Worm (Caenorhabditis elegans) whole organism, young adult: ENCODE measurements around the gene ifas-1.

Experiments used
- B0019.2 ChIP-seq: fragments of 200-800 bp; sonication (Bioruptor generic); conservative IDR thresholded peaks from 2 replicates; pipeline ENCODE4 v1.3.6; 2022; ENCODE audit warnings: missing genetic modification reagents, missing genetic modification characterization, missing compliant biosample characterization
- B0336.3 ChIP-seq: fragments of 200-800 bp; sonication (Bioruptor generic); IDR thresholded peaks from 2 replicates; pipeline ENCODE4 v1.3.6; 2022; ENCODE audit warnings: missing genetic modification characterization, missing compliant biosample characterization
- C17E4.6 ChIP-seq: fragments of 200-800 bp; sonication (Bioruptor generic); IDR thresholded peaks from 2 replicates; pipeline ENCODE4 v1.3.6; 2022; ENCODE audit warnings: missing genetic modification reagents, missing genetic modification characterization, missing compliant biosample characterization
- F22D6.2 ChIP-seq: sonication (generic microtip); optimal IDR thresholded peaks from 2 replicates; lab custom pipeline; 2016; ENCODE audit warnings: mild to moderate bottlenecking, missing genetic modification characterization, missing compliant biosample characterization
- F23B12.7 ChIP-seq: sonication (generic microtip); optimal IDR thresholded peaks from 2 replicates; lab custom pipeline; 2017; ENCODE audit warnings: missing genetic modification characterization, mild to moderate bottlenecking, missing compliant biosample characterization, antibody characterized with exemption, moderate library complexity; ENCODE audit not compliant: insufficient read depth
- F52B5.7 ChIP-seq: sonication (generic microtip); optimal IDR thresholded peaks from 2 replicates; lab custom pipeline; 2016; ENCODE audit warnings: mild to moderate bottlenecking, missing genetic modification characterization, missing compliant biosample characterization
- F57C9.4 ChIP-seq: sonication (generic microtip); optimal IDR thresholded peaks from 2 replicates; lab custom pipeline; 2017; ENCODE audit warnings: mild to moderate bottlenecking, missing genetic modification characterization, missing compliant biosample characterization
- Y95B8A.8 ChIP-seq: fragments of 200-800 bp; sonication (Bioruptor generic); IDR thresholded peaks from 2 replicates; pipeline ENCODE4 v1.3.6; 2022; ENCODE audit warnings: missing genetic modification reagents, missing genetic modification characterization, missing compliant biosample characterization
- ZK185.1 ChIP-seq: sonication (generic microtip); optimal IDR thresholded peaks from 2 replicates; lab custom pipeline; 2016; ENCODE audit warnings: mild to moderate bottlenecking, missing genetic modification characterization, missing compliant biosample characterization; ENCODE audit not compliant: poor library complexity, severe bottlenecking
- akir-1 ChIP-seq: fragments of 200-800 bp; sonication (Bioruptor generic); optimal IDR thresholded peaks from 2 replicates; lab custom pipeline; 2018; ENCODE audit warnings: mild to moderate bottlenecking, missing genetic modification characterization, moderate library complexity, missing compliant biosample characterization
- ama-1 ChIP-seq, 3 experiments: fragments of 150-350 bp in 1 of 3; sonication (generic microtip) in 2 of 3; optimal IDR thresholded peaks; 2 replicates each; lab custom pipeline; 2014 to 2018; ENCODE audit warnings: missing biosample characterization in 2 of 3, missing genetic modification characterization in 2 of 3, missing genetic modification reagents in 2 of 3
- aptf-3 ChIP-seq: fragments of 200-800 bp; sonication (Bioruptor generic); IDR thresholded peaks from 2 replicates; pipeline ENCODE4 v1.3.6; 2022; ENCODE audit warnings: missing genetic modification characterization, missing compliant biosample characterization
- attf-6 ChIP-seq: fragments of 200-800 bp; sonication (Bioruptor generic); IDR thresholded peaks from 2 replicates; pipeline ENCODE4 v1.3.6; 2022; ENCODE audit warnings: missing genetic modification reagents, missing genetic modification characterization, missing compliant biosample characterization
- bed-2 ChIP-seq: fragments of 200-800 bp; sonication (Bioruptor generic); IDR thresholded peaks from 2 replicates; pipeline ENCODE4 v1.3.6; 2022; ENCODE audit warnings: missing genetic modification reagents, missing genetic modification characterization, missing compliant biosample characterization
- cebp-1 ChIP-seq, 2 experiments: fragments of 200-800 bp in 1 of 2; sonication (Bioruptor generic) in 1 of 2; sonication (generic microtip) in 1 of 2; IDR thresholded peaks in 1 of 2; optimal IDR thresholded peaks in 1 of 2; 2 replicates each; pipeline versions ENCODE4 v1.3.6 to Lab custom; 2017 to 2022; ENCODE audit warnings: missing compliant biosample characterization in 2 of 2, missing genetic modification characterization in 2 of 2, mild to moderate bottlenecking in 1 of 2, missing genetic modification reagents in 1 of 2, moderate library complexity in 1 of 2
- ceh-27 ChIP-seq: fragments of 200-800 bp; sonication (Bioruptor generic); optimal IDR thresholded peaks from 2 replicates; lab custom pipeline; 2018; ENCODE audit warnings: mild to moderate bottlenecking, missing genetic modification characterization, moderate library complexity, missing compliant biosample characterization
- ceh-91 ChIP-seq: fragments of 200-800 bp; sonication (Bioruptor generic); IDR thresholded peaks from 2 replicates; pipeline ENCODE4 v1.3.6; 2022; ENCODE audit warnings: missing genetic modification reagents, missing genetic modification characterization, missing compliant biosample characterization
- chd-7 ChIP-seq: sonication (generic microtip); optimal IDR thresholded peaks from 2 replicates; lab custom pipeline; 2016; ENCODE audit warnings: mild to moderate bottlenecking, missing genetic modification characterization, moderate library complexity, missing compliant biosample characterization
- efl-1 ChIP-seq: fragments of 150-350 bp; optimal IDR thresholded peaks from 2 replicates; lab custom pipeline; 2014; ENCODE audit warnings: missing biosample characterization, missing genetic modification reagents, missing genetic modification characterization
- him-1 ChIP-seq: sonication (generic microtip); optimal IDR thresholded peaks from 2 replicates; lab custom pipeline; 2016; ENCODE audit warnings: missing genotype, missing genetic modification reagents, missing genetic modification characterization, missing compliant biosample characterization
- hmg-20 ChIP-seq: fragments of 200-800 bp; sonication (Bioruptor generic); IDR thresholded peaks from 2 replicates; pipeline ENCODE4 v1.3.6; 2022; ENCODE audit warnings: missing genetic modification reagents, missing genetic modification characterization, missing compliant biosample characterization
- lag-1 ChIP-seq: fragments of 200-800 bp; sonication (Bioruptor generic); IDR thresholded peaks from 2 replicates; pipeline ENCODE4 v1.3.6; 2022; ENCODE audit warnings: missing genetic modification reagents, missing genetic modification characterization, missing compliant biosample characterization
- let-526 ChIP-seq: fragments of 200-800 bp; sonication (Bioruptor generic); IDR thresholded peaks from 2 replicates; pipeline ENCODE4 v1.3.6; 2022; ENCODE audit warnings: missing genetic modification reagents, missing genetic modification characterization, missing compliant biosample characterization
- lin-26 ChIP-seq: fragments of 200-800 bp; sonication (Bioruptor generic); IDR thresholded peaks from 2 replicates; pipeline ENCODE4 v1.3.6; 2022; ENCODE audit warnings: missing genetic modification reagents, missing genetic modification characterization, missing compliant biosample characterization
- nfyb-1 ChIP-seq: fragments of 200-800 bp; sonication (Bioruptor generic); IDR thresholded peaks from 2 replicates; pipeline ENCODE4 v1.3.6; 2022; ENCODE audit warnings: missing genetic modification reagents, missing genetic modification characterization, missing compliant biosample characterization
- nhr-179 ChIP-seq: sonication (generic microtip); optimal IDR thresholded peaks from 2 replicates; lab custom pipeline; 2016; ENCODE audit warnings: mild to moderate bottlenecking, missing genetic modification characterization, missing compliant biosample characterization
- nhr-27 ChIP-seq: fragments of 200-800 bp; sonication (Bioruptor generic); optimal IDR thresholded peaks from 2 replicates; lab custom pipeline; 2018; ENCODE audit warnings: mild to moderate bottlenecking, missing genetic modification characterization, moderate library complexity, missing compliant biosample characterization
- pbrm-1 ChIP-seq: fragments of 200-800 bp; sonication (Bioruptor generic); IDR thresholded peaks from 2 replicates; pipeline ENCODE4 v1.3.6; 2022; ENCODE audit warnings: missing genetic modification reagents, missing genetic modification characterization, missing compliant biosample characterization
- rcor-1 ChIP-seq: fragments of 200-800 bp; sonication (Bioruptor generic); IDR thresholded peaks from 2 replicates; pipeline ENCODE4 v1.3.6; 2022; ENCODE audit warnings: missing genetic modification reagents, missing genetic modification characterization, missing compliant biosample characterization
- repo-1 ChIP-seq: sonication (generic microtip); optimal IDR thresholded peaks from 2 replicates; lab custom pipeline; 2017; ENCODE audit warnings: mild to moderate bottlenecking, missing genetic modification characterization, missing compliant biosample characterization
- sea-2 ChIP-seq: fragments of 200-800 bp; sonication (Bioruptor generic); IDR thresholded peaks from 2 replicates; pipeline ENCODE4 v1.3.6; 2022; ENCODE audit warnings: missing genetic modification characterization, missing compliant biosample characterization
- snpc-1.3 ChIP-seq: sonication (generic microtip); optimal IDR thresholded peaks from 2 replicates; lab custom pipeline; 2017; ENCODE audit warnings: missing genetic modification characterization, mild to moderate bottlenecking, missing compliant biosample characterization, antibody characterized with exemption, moderate library complexity, missing genotype, missing genetic modification reagents; ENCODE audit not compliant: insufficient read depth
- somi-1 ChIP-seq: fragments of 200-800 bp; sonication (Bioruptor generic); optimal IDR thresholded peaks from 2 replicates; lab custom pipeline; 2018; ENCODE audit warnings: mild to moderate bottlenecking, missing genetic modification characterization, missing compliant biosample characterization
- tbp1 ChIP-seq: fragments of 200-800 bp; sonication (Bioruptor generic); optimal IDR thresholded peaks from 2 replicates; lab custom pipeline; 2018; ENCODE audit warnings: mild to moderate bottlenecking, missing genetic modification characterization, missing compliant biosample characterization
- unc-130 ChIP-seq: sonication (generic microtip); optimal IDR thresholded peaks from 2 replicates; lab custom pipeline; 2016; ENCODE audit warnings: missing genetic modification reagents, missing genetic modification characterization, missing compliant biosample characterization
- xnd-1 ChIP-seq: sonication (generic microtip); optimal IDR thresholded peaks from 2 replicates; lab custom pipeline; 2016; ENCODE audit warnings: missing genotype, missing genetic modification reagents, missing genetic modification characterization, missing compliant biosample characterization
- zim-3 ChIP-seq: sonication (generic microtip); optimal IDR thresholded peaks from 2 replicates; lab custom pipeline; 2017; ENCODE audit warnings: mild to moderate bottlenecking, missing genetic modification characterization, moderate library complexity, missing compliant biosample characterization
- ztf-18 ChIP-seq: sonication (generic microtip); optimal IDR thresholded peaks from 2 replicates; lab custom pipeline; 2016; ENCODE audit warnings: missing genotype, mild to moderate bottlenecking, missing genetic modification characterization, missing compliant biosample characterization
- ztf-22 ChIP-seq: fragments of 200-800 bp; sonication (Bioruptor generic); optimal IDR thresholded peaks from 2 replicates; lab custom pipeline; 2018; ENCODE audit warnings: mild to moderate bottlenecking, missing genetic modification characterization, moderate library complexity, missing compliant biosample characterization
- ztf-25 ChIP-seq: fragments of 200-800 bp; sonication (Bioruptor generic); IDR thresholded peaks from 2 replicates; pipeline ENCODE4 v1.3.6; 2022; ENCODE audit warnings: missing genetic modification reagents, missing genetic modification characterization, missing compliant biosample characterization
- ztf-28 ChIP-seq: fragments of 200-800 bp; sonication (Bioruptor generic); IDR thresholded peaks from 2 replicates; pipeline ENCODE4 v1.3.6; 2022; ENCODE audit warnings: missing genetic modification reagents, missing genetic modification characterization, missing compliant biosample characterization
- ztf-6 ChIP-seq: fragments of 200-800 bp; sonication (Bioruptor generic); IDR thresholded peaks from 2 replicates; pipeline ENCODE4 v1.3.6; 2022; ENCODE audit warnings: missing genetic modification reagents, missing genetic modification characterization, missing compliant biosample characterization

The ifas-1 gene

ce11 chrII:3670956-3671355 lies 17.6 kb downstream of the ifas-1 start, which contains the start of gene srx-98:
Gene srx-98 (minus strand): TSS chrII:3671056.
- no peak for TF ChIP-seq snpc-1.3
- no peak for TF ChIP-seq ama-1 (optimal IDR thresholded peaks at IDR 0.05; lab: Kevin White, UChicago)
- TF ChIP-seq ama-1 (GFP tag; optimal IDR thresholded peaks at IDR 0.05; lab: Kevin White, UChicago): no peak
- TF ChIP-seq lag-1 (GFP tag; lab: Robert Waterston, UW): no peak
- no peak for TF ChIP-seq chd-7 (tag; lab: Kevin White, UChicago)
- TF ChIP-seq bed-2: no peak
- TF ChIP-seq attf-6 (GFP tag; lab: Robert Waterston, UW): no peak
- TF ChIP-seq akir-1 (GFP tag; lab: Kevin White, UChicago): no peak
- no peak for TF ChIP-seq efl-1
- no peak for TF ChIP-seq nfyb-1 (GFP tag; lab: Robert Waterston, UW)
- TF ChIP-seq him-1 (tag; lab: Kevin White, UChicago): no peak
- TF ChIP-seq sea-2 (GFP tag; lab: Robert Waterston, UW): no peak
- no peak for TF ChIP-seq lin-26 (GFP tag; lab: Robert Waterston, UW)
- TF ChIP-seq repo-1 (tag; lab: Kevin White, UChicago): no peak
- no peak for TF ChIP-seq B0019.2 (GFP tag; lab: Robert Waterston, UW)
- no peak for TF ChIP-seq tbp1 (GFP tag; lab: Kevin White, UChicago)
- no peak for TF ChIP-seq nhr-27 (tag; lab: Kevin White, UChicago)
- TF ChIP-seq ztf-22 (GFP tag; lab: Kevin White, UChicago): no peak
- TF ChIP-seq C17E4.6 (GFP tag; lab: Robert Waterston, UW): no peak
- TF ChIP-seq, all 124 proteins: peak for 0

ce11 chrII:3669315-3669714 lies 19.2 kb downstream of the ifas-1 start, which contains the start of gene srx-97:
Gene srx-97 (minus strand): TSS chrII:3669415.
- TF ChIP-seq zim-3 (tag; lab: Kevin White, UChicago) (no peak), akir-1 (GFP tag; lab: Kevin White, UChicago) (no peak), let-526 (no peak), rcor-1 (no peak), unc-130 (GFP tag; lab: Kevin White, UChicago) (no peak), Y95B8A.8 (GFP tag; lab: Robert Waterston, UW) (no peak), ceh-91 (no peak), ztf-6 (GFP tag; lab: Robert Waterston, UW) (no peak)

ce11 chrII:3665181-3665580 lies 23.3 kb downstream of the ifas-1 start:
- no peak for TF ChIP-seq xnd-1 (tag; lab: Kevin White, UChicago)
- 0 out of 2 replicates have a peak, but pooled peaks have one; percentile 50 for TF ChIP-seq nfyb-1 (GFP tag; lab: Robert Waterston, UW)

ce11 chrII:3664470-3664869 lies 24.0 kb downstream of the ifas-1 start, which contains the start of gene F19B10.3:
Gene F19B10.3 (plus strand): TSS chrII:3664770.
- TF ChIP-seq F57C9.4 (tag; lab: Kevin White, UChicago) (no peak), B0336.3 (GFP tag; lab: Robert Waterston, UW) (no peak), F23B12.7 (no peak), ceh-91 (no peak), chd-7 (tag; lab: Kevin White, UChicago) (no peak), ZK185.1 (tag; lab: Kevin White, UChicago) (no peak)

ce11 chrII:3663796-3664195 lies 24.7 kb downstream of the ifas-1 start, which contains the start of gene F19B10.6:
Gene F19B10.6 (minus strand): TSS chrII:3663896.
- TF ChIP-seq pbrm-1 (GFP tag; lab: Robert Waterston, UW) (no peak), cebp-1 (GFP tag; IDR thresholded peaks at IDR 0.05; lab: Robert Waterston, UW) (no peak), cebp-1 (tag; optimal IDR thresholded peaks at IDR 0.05; lab: Kevin White, UChicago) (no peak), nhr-179 (tag; lab: Kevin White, UChicago) (no peak), aptf-3 (GFP tag; lab: Robert Waterston, UW) (no peak), F57C9.4 (tag; lab: Kevin White, UChicago) (no peak), somi-1 (GFP tag; lab: Kevin White, UChicago) (no peak), F22D6.2 (tag; lab: Kevin White, UChicago) (no peak), ztf-18 (tag; lab: Kevin White, UChicago) (no peak), ceh-27 (GFP tag; lab: Kevin White, UChicago) (no peak), ztf-25 (GFP tag; lab: Robert Waterston, UW) (no peak), tbp1 (GFP tag; lab: Kevin White, UChicago) (no peak), F52B5.7 (tag; lab: Kevin White, UChicago) (no peak), ztf-28 (no peak), nfyb-1 (GFP tag; lab: Robert Waterston, UW) (no peak), hmg-20 (GFP tag; lab: Robert Waterston, UW) (no peak)
